Worm (Caenorhabditis elegans) whole organism, young adult: ENCODE results near the gene F49C5.9.

Experiments
- C17E4.6 ChIP-seq: fragments of 200-800 bp; sonication (Bioruptor generic); IDR thresholded peaks from 2 replicates; pipeline ENCODE4 v1.3.6; 2022; ENCODE audit warnings: missing genetic modification reagents, missing genetic modification characterization, missing compliant biosample characterization
- F10E7.11 ChIP-seq: sonication (generic microtip); optimal IDR thresholded peaks from 2 replicates; lab custom pipeline; 2017; ENCODE audit warnings: mild to moderate bottlenecking, missing genetic modification characterization, moderate library complexity, missing compliant biosample characterization
- F33H1.4 ChIP-seq: fragments of 200-800 bp; sonication (Bioruptor generic); IDR thresholded peaks from 2 replicates; pipeline ENCODE4 v1.3.6; 2022; ENCODE audit warnings: missing genetic modification reagents, missing genetic modification characterization, missing compliant biosample characterization
- F37B4.10 ChIP-seq: fragments of 200-800 bp; sonication (Bioruptor generic); IDR thresholded peaks from 2 replicates; pipeline ENCODE4 v1.3.6; 2022; ENCODE audit warnings: missing genetic modification characterization, missing compliant biosample characterization
- T07F8.4 ChIP-seq: sonication (generic microtip); optimal IDR thresholded peaks from 2 replicates; lab custom pipeline; 2016; ENCODE audit warnings: mild to moderate bottlenecking, missing genetic modification characterization, moderate library complexity, missing compliant biosample characterization
- Y67H2A.10 ChIP-seq: fragments of 200-800 bp; sonication (Bioruptor generic); conservative IDR thresholded peaks from 2 replicates; pipeline ENCODE4 v1.3.6; 2022; ENCODE audit warnings: missing genetic modification reagents, missing genetic modification characterization, missing compliant biosample characterization
- ZK185.1 ChIP-seq: sonication (generic microtip); optimal IDR thresholded peaks from 2 replicates; lab custom pipeline; 2016; ENCODE audit warnings: mild to moderate bottlenecking, missing genetic modification characterization, missing compliant biosample characterization; ENCODE audit not compliant: poor library complexity, severe bottlenecking
- akir-1 ChIP-seq: fragments of 200-800 bp; sonication (Bioruptor generic); optimal IDR thresholded peaks from 2 replicates; lab custom pipeline; 2018; ENCODE audit warnings: mild to moderate bottlenecking, missing genetic modification characterization, moderate library complexity, missing compliant biosample characterization
- atf-7 ChIP-seq: sonication (generic microtip); optimal IDR thresholded peaks from 2 replicates; lab custom pipeline; 2017; ENCODE audit warnings: mild to moderate bottlenecking, missing genetic modification characterization, missing compliant biosample characterization
- cebp-1 ChIP-seq, 2 experiments: fragments of 200-800 bp in 1 of 2; sonication (Bioruptor generic) in 1 of 2; sonication (generic microtip) in 1 of 2; IDR thresholded peaks in 1 of 2; optimal IDR thresholded peaks in 1 of 2; 2 replicates each; pipeline versions ENCODE4 v1.3.6 to Lab custom; 2017 to 2022; ENCODE audit warnings: missing compliant biosample characterization in 2 of 2, missing genetic modification characterization in 2 of 2, mild to moderate bottlenecking in 1 of 2, missing genetic modification reagents in 1 of 2, moderate library complexity in 1 of 2
- cebp-2 ChIP-seq: fragments of 200-800 bp; sonication (Bioruptor generic); IDR thresholded peaks from 2 replicates; pipeline ENCODE4 v1.3.6; 2022; ENCODE audit warnings: missing genetic modification characterization, missing compliant biosample characterization
- chd-7 ChIP-seq: sonication (generic microtip); optimal IDR thresholded peaks from 2 replicates; lab custom pipeline; 2016; ENCODE audit warnings: mild to moderate bottlenecking, missing genetic modification characterization, moderate library complexity, missing compliant biosample characterization
- die-1 ChIP-seq: sonication (generic microtip); optimal IDR thresholded peaks from 2 replicates; lab custom pipeline; 2016; ENCODE audit warnings: missing genotype, mild to moderate bottlenecking, missing genetic modification characterization, missing compliant biosample characterization
- dox-1 ChIP-seq: fragments of 200-800 bp; sonication (Bioruptor generic); IDR thresholded peaks from 2 replicates; pipeline ENCODE4 v1.3.6; 2022; ENCODE audit warnings: missing genetic modification reagents, missing genetic modification characterization, missing compliant biosample characterization
- efl-1 ChIP-seq: fragments of 150-350 bp; optimal IDR thresholded peaks from 2 replicates; lab custom pipeline; 2014; ENCODE audit warnings: missing biosample characterization, missing genetic modification reagents, missing genetic modification characterization
- ekl-4 ChIP-seq: fragments of 200-800 bp; sonication (Bioruptor generic); IDR thresholded peaks from 2 replicates; pipeline ENCODE4 v1.3.6; 2022; ENCODE audit warnings: missing genetic modification reagents, missing genetic modification characterization, missing compliant biosample characterization
- hlh-12 ChIP-seq: sonication (generic microtip); optimal IDR thresholded peaks from 2 replicates; lab custom pipeline; 2016; ENCODE audit warnings: missing genetic modification characterization, missing compliant biosample characterization
- lin-40 ChIP-seq: sonication (generic microtip); optimal IDR thresholded peaks from 2 replicates; lab custom pipeline; 2016; ENCODE audit warnings: missing genetic modification characterization, mild to moderate bottlenecking, missing compliant biosample characterization, missing genotype, missing genetic modification reagents
- lsl-1 ChIP-seq: fragments of 200-800 bp; sonication (Bioruptor generic); optimal IDR thresholded peaks from 2 replicates; lab custom pipeline; 2018; ENCODE audit warnings: mild to moderate bottlenecking, missing genetic modification characterization, moderate library complexity, missing compliant biosample characterization
- madf-3 ChIP-seq: fragments of 200-800 bp; sonication (Bioruptor generic); IDR thresholded peaks from 2 replicates; pipeline ENCODE4 v1.3.6; 2022; ENCODE audit warnings: missing genetic modification reagents, missing genetic modification characterization, missing compliant biosample characterization
- madf-6 ChIP-seq: fragments of 200-800 bp; sonication (Bioruptor generic); IDR thresholded peaks from 2 replicates; pipeline ENCODE4 v1.3.6; 2022; ENCODE audit warnings: missing genetic modification reagents, missing genetic modification characterization, missing compliant biosample characterization
- madf-8 ChIP-seq: fragments of 200-800 bp; sonication (Bioruptor generic); conservative IDR thresholded peaks from 2 replicates; pipeline ENCODE4 v1.3.6; 2022; ENCODE audit warnings: missing genetic modification reagents, missing genetic modification characterization, missing compliant biosample characterization
- mel-28 ChIP-seq: sonication (generic microtip); optimal IDR thresholded peaks from 2 replicates; lab custom pipeline; 2016; ENCODE audit warnings: borderline replicate concordance, mild to moderate bottlenecking, missing genetic modification characterization, missing compliant biosample characterization
- nhr-120 ChIP-seq: fragments of 200-800 bp; sonication (Bioruptor generic); IDR thresholded peaks from 2 replicates; pipeline ENCODE4 v1.3.6; 2022; ENCODE audit warnings: missing genetic modification characterization, missing compliant biosample characterization
- nhr-80 ChIP-seq: sonication (generic microtip); optimal IDR thresholded peaks from 2 replicates; lab custom pipeline; 2016; ENCODE audit warnings: missing genetic modification characterization, missing compliant biosample characterization
- somi-1 ChIP-seq: fragments of 200-800 bp; sonication (Bioruptor generic); optimal IDR thresholded peaks from 2 replicates; lab custom pipeline; 2018; ENCODE audit warnings: mild to moderate bottlenecking, missing genetic modification characterization, missing compliant biosample characterization
- unc-130 ChIP-seq: sonication (generic microtip); optimal IDR thresholded peaks from 2 replicates; lab custom pipeline; 2016; ENCODE audit warnings: missing genetic modification reagents, missing genetic modification characterization, missing compliant biosample characterization
- zfh-2 ChIP-seq: fragments of 200-800 bp; sonication (Bioruptor generic); conservative IDR thresholded peaks from 2 replicates; pipeline ENCODE4 v1.3.6; 2022; ENCODE audit warnings: missing genetic modification reagents, missing genetic modification characterization, missing compliant biosample characterization
- ztf-22 ChIP-seq: fragments of 200-800 bp; sonication (Bioruptor generic); optimal IDR thresholded peaks from 2 replicates; lab custom pipeline; 2018; ENCODE audit warnings: mild to moderate bottlenecking, missing genetic modification characterization, moderate library complexity, missing compliant biosample characterization
- ztf-25 ChIP-seq: fragments of 200-800 bp; sonication (Bioruptor generic); IDR thresholded peaks from 2 replicates; pipeline ENCODE4 v1.3.6; 2022; ENCODE audit warnings: missing genetic modification reagents, missing genetic modification characterization, missing compliant biosample characterization
- ztf-28 ChIP-seq: fragments of 200-800 bp; sonication (Bioruptor generic); IDR thresholded peaks from 2 replicates; pipeline ENCODE4 v1.3.6; 2022; ENCODE audit warnings: missing genetic modification reagents, missing genetic modification characterization, missing compliant biosample characterization
- ztf-3 ChIP-seq: fragments of 200-800 bp; sonication (Bioruptor generic); optimal IDR thresholded peaks from 2 replicates; lab custom pipeline; 2018; ENCODE audit warnings: mild to moderate bottlenecking, missing genetic modification characterization, missing compliant biosample characterization

F49C5.9 gene

DNA sequence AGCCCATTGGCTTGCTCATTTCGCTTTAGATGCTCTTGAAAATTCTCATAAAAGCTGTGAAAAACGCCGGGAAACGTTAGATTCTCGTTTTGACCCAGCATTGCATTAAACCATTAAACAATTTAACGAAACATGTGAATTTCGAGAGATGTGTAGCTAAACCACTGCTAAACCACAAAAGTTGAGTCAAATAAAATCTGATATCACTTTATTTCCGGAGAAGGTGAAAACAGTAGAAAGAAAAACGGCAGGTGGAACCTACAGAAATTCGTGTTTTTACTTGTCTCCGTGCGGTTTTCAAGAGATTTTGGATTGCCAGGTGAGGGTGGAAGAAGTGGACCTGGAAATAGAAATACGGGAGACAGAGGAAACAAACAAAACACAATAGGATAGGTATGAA lies at the start of gene F49C5.9:
F49C5.9 (minus strand) TSS at position 101 of the 400 bp plus-strand sequence.
- TF ChIP-seq C17E4.6 (GFP tag; lab: Robert Waterston, UW) (no peak), madf-3 (GFP tag; lab: Robert Waterston, UW) (no peak), madf-6 (GFP tag; lab: Robert Waterston, UW) (no peak), ztf-22 (GFP tag; lab: Kevin White, UChicago) (no peak), nhr-120 (GFP tag; lab: Robert Waterston, UW) (no peak), T07F8.4 (tag; lab: Kevin White, UChicago) (no peak), ZK185.1 (no peak), atf-7 (tag; lab: Kevin White, UChicago) (no peak), efl-1 (no peak), ekl-4 (no peak), madf-8 (GFP tag; lab: Robert Waterston, UW) (no peak), lsl-1 (GFP tag; lab: Kevin White, UChicago) (no peak), mel-28 (no peak), Y67H2A.10 (GFP tag; lab: Robert Waterston, UW) (no peak), somi-1 (GFP tag; lab: Kevin White, UChicago) (no peak), hlh-12 (no peak), lin-40 (tag; lab: Kevin White, UChicago) (no peak), unc-130 (no peak), akir-1 (GFP tag; lab: Kevin White, UChicago) (no peak)
- TF ChIP-seq, all 124 proteins: peak for 0

DNA sequence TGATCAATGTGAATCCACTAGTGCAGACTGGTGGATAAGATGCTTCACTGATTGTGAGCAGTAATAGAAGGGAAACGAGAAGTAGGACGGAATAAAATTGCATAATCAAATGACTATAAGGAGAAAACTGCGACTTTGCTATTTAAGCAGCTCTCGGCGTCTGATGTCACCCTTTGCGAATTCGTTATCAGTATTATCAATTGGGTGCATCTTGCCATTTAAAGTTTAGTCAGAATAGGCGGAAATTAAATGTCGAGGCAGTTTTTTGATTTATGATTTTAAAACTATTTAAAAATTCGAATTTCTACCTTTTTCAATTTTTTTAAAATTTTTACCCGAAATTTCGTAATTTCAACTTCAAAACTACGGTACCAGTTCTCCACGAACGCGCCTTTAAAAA lies 36.5 kb upstream of the F49C5.9 start, which contains the start of gene clec-4:
clec-4 (minus strand) TSS at position 162 of the 400 bp plus-strand sequence.
- TF ChIP-seq nhr-80 (tag; lab: Kevin White, UChicago) (peak; percentile 45), die-1 (tag; lab: Kevin White, UChicago) (no peak)

DNA sequence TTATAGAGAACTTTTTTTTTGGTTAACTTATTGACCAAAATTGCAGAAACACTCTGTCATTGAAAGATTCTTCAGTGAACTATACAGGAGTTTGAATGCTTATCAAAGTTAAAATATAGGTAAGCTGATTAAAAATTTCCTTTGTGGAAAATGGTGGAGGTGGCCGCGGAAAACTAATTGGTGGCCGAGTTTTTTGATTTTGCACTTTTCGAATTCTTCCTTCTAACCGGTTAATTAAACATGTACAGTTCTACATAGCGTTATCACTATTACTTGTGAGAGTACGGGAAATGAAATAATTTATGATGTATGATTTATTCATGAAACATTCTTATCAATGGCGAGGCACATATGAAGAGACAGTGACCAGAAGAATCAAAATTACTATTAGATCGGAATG lies 33.3 kb upstream of the F49C5.9 start, which contains the start of gene clec-8:
clec-8 (minus strand) TSS at position 308 of the 400 bp plus-strand sequence.
- TF ChIP-seq F37B4.10 (GFP tag; lab: Robert Waterston, UW) (no peak), dox-1 (0 out of 2 replicates have a peak, but pooled peaks have one; percentile 12), nhr-80 (tag; lab: Kevin White, UChicago) (peak; percentile 85)
- TF ChIP-seq, all 124 proteins: peak for 2

DNA sequence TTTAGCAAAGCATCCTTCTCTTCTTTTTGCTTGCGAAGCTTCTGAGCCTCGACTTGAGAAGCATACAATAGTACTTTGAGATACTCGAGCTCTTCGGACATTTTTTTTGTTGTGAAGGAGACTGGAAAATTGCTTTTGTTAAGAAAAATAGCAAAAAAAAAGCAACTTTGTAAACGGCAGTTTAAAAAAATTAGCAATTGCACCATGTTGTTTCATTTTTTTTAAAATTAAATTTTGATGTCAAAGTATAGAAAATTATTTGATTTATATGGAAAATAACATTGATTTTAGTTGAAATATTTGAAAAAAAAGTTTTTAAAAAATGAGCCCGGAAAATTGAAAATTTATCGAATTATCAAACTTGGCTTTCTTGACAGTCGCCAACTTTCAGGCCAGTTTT lies 30.2 kb upstream of the F49C5.9 start, which contains the start of gene Y38E10A.3:
Y38E10A.3 (minus strand) TSS at position 101 of the 400 bp plus-strand sequence.
- TF ChIP-seq ztf-25 (GFP tag; lab: Robert Waterston, UW) (no peak), cebp-1 (GFP tag; IDR thresholded peaks at IDR 0.05; lab: Robert Waterston, UW) (no peak), cebp-1 (tag; optimal IDR thresholded peaks at IDR 0.05; lab: Kevin White, UChicago) (no peak)

- TF ChIP-seq zfh-2 (GFP tag; lab: Robert Waterston, UW) (no peak), cebp-2 (GFP tag; lab: Robert Waterston, UW) (no peak), chd-7 (tag; lab: Kevin White, UChicago) (no peak), cebp-1 (GFP tag; IDR thresholded peaks at IDR 0.05; lab: Robert Waterston, UW) (no peak), cebp-1 (tag; optimal IDR thresholded peaks at IDR 0.05; lab: Kevin White, UChicago) (no peak), F33H1.4 (GFP tag; lab: Robert Waterston, UW) (no peak), lin-40 (tag; lab: Kevin White, UChicago) (no peak), ztf-3 (GFP tag; lab: Kevin White, UChicago) (no peak), efl-1 (no peak), akir-1 (GFP tag; lab: Kevin White, UChicago) (no peak), F10E7.11 (tag; lab: Kevin White, UChicago) (no peak), hlh-12 (no peak), ztf-28 (no peak), nhr-80 (tag; lab: Kevin White, UChicago) (no peak), T07F8.4 (tag; lab: Kevin White, UChicago) (no peak)
Measured at ce11 chrII:12573541-12573940, 29.1 kb upstream of the F49C5.9 start, which contains the start of gene Y38E10A.2. Gene Y38E10A.2, minus strand, starts transcription at chrII:12573641.
